Fruit fly (Drosophila melanogaster) whole organism, pupa: Measurements from ENCODE around the gene pot.

Experiments
- CG9948 ChIP-seq: fragments of 200-800 bp; sonication (Bioruptor generic); optimal IDR thresholded peaks from 2 replicates; lab custom pipeline; 2018; ENCODE audit warnings: missing biosample characterization, mild to moderate bottlenecking, missing genetic modification characterization, moderate library complexity
- Pif1A ChIP-seq: fragments of 200-800 bp; sonication (Bioruptor generic); optimal IDR thresholded peaks from 3 replicates; lab custom pipeline; 2016; ENCODE audit warnings: missing biosample characterization, missing genetic modification characterization
- gl ChIP-seq: fragments of 200-800 bp; sonication (Bioruptor generic); optimal IDR thresholded peaks from 2 replicates; lab custom pipeline; 2018; ENCODE audit warnings: missing biosample characterization, mild to moderate bottlenecking, missing genetic modification characterization

- TF ChIP-seq CG9948 (tag; lab: Kevin White, UChicago): no peak
- no peak for TF ChIP-seq Pif1A (GFP tag; lab: Kevin White, UChicago)
- no peak for TF ChIP-seq gl (tag; lab: Kevin White, UChicago)
Measured at dm6 chrX:11894198-11894597, 22.9 kb downstream of the pot start.
